Fruit fly (Drosophila melanogaster) Kc167 (cell line): ENCODE data around the gene CG4186.

ENCODE experiments used
- Myc ChIP-seq: fragments of >200 bp; optimal IDR thresholded peaks from 2 replicates; lab custom pipeline; 2017; ENCODE audit warnings: missing external identifiers
- Sin3A ChIP-seq: fragments of >200 bp; optimal IDR thresholded peaks from 2 replicates; lab custom pipeline; 2018; ENCODE audit warnings: missing external identifiers
- h ChIP-seq: fragments of >200 bp; optimal IDR thresholded peaks from 3 replicates; lab custom pipeline; 2018; ENCODE audit warnings: missing external identifiers
- insv ChIP-seq: fragments of >200 bp; optimal IDR thresholded peaks from 3 replicates; lab custom pipeline; 2018; ENCODE audit warnings: missing external identifiers
- ttk ChIP-seq: sonication (Bioruptor generic); optimal IDR thresholded peaks from 2 replicates; lab custom pipeline; 2017; ENCODE audit warnings: missing external identifiers

DNA sequence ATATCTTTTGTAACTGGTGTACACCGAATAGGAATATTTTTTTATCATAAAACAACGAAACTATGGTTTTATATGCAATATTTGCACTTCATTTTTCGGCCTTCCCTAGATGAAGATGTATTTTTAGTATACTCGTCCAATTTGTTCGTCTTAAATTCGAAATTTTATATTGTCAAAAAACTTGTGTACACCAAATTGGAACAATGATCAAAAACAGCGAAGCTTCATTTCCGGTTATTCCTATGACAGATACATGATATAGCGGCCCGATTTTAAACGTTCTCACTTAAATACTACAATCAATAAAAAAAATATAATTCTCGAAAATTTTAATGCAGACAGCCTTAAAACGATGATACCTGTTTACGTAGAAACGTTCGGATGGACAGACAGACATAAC lies 2.2 kb upstream of the CG4186 start:
- no peak for TF ChIP-seq Sin3A (lab: Kevin White, UChicago)
- no peak for TF ChIP-seq ttk (lab: Kevin White, UChicago)
- no peak for TF ChIP-seq Myc (lab: Kevin White, UChicago)
- no peak for TF ChIP-seq insv
- no peak for TF ChIP-seq h (lab: Kevin White, UChicago)
